Fruit fly (Drosophila melanogaster): ENCODE data around the gene croc.

The croc gene

DNA sequence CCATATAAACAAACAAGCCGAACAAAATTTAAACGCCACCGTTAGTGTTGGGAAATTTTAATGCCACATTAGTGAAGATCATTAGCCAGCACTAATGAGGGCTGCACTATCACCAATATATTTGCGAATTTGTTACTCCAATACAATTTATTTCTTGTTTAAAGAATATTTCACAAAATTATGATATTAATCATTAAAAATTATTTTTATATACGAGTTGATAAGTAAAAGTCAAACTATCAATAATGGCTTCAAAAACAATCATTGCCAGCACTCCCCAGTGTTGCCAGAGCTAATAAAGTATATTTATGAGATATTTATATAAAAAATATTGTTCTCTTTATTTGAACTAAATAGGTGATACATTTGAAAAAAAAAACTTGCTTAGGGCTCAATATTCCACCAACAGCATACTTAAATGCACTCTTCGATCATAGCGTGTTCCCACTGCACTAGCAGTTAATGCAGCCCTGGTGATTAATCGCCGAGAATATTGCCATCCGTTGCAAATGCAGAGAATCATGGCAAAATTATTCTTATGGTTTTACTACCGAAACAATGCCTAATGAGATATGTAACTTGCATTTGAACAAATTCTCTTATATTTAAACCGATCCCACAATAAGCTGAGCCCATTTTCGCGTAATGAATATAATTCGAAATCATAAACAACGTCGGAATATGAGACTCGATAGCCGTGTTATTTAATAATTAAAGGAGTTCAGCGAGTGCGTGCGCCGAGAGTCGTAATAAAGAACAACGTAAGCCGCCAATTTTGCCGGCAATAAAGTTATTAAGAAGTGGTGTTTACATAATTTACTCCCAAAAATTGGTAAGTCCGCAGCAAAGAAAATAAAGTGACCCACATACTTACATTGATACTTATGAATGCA lies 39.8 kb upstream of the croc start, which contains the start of the genes SAK and Cdk12 (continued):
- TF ChIP-seq caup (GFP tag; optimal IDR thresholded peaks at IDR 0.05; ENCODE audit: severe bottlenecking): peak; percentile 88
- peak; percentile 54 for TF ChIP-seq Myb (GFP tag; optimal IDR thresholded peaks at IDR 0.05)
- peak; percentile 91 for TF ChIP-seq sens (GFP tag)
- TF ChIP-seq jing (GFP tag; optimal IDR thresholded peaks at IDR 0.05): peak; percentile 48
- TF ChIP-seq CG9797 (GFP tag; optimal IDR thresholded peaks at IDR 0.05): peak; percentile 37
- TF ChIP-seq oc (tag; optimal IDR thresholded peaks at IDR 0.05): peak; percentile 71
- peak; percentile 76 for TF ChIP-seq fd96Cb (tag; optimal IDR thresholded peaks at IDR 0.05)
- TF ChIP-seq stc (GFP tag; IDR thresholded peaks at IDR 0.05): peak; percentile 73
- TF ChIP-seq CG6791 (GFP tag; IDR thresholded peaks at IDR 0.05; ENCODE audit: partially characterized antibody): peak; percentile 39; the same call in 1 of the 3 replicates
- TF ChIP-seq bigmax (GFP tag; optimal IDR thresholded peaks at IDR 0.05): no peak
- TF ChIP-seq H2.0 (GFP tag; IDR thresholded peaks at IDR 0.05): peak; percentile 69
- TF ChIP-seq CG3847 (GFP tag; IDR thresholded peaks at IDR 0.05): peak; percentile 86
- TF ChIP-seq D19B (GFP tag; optimal IDR thresholded peaks at IDR 0.05): peak; percentile 74
- peak; percentile 86 for TF ChIP-seq dysf (GFP tag; IDR thresholded peaks at IDR 0.05)
- TF ChIP-seq HLHmδ (GFP tag; optimal IDR thresholded peaks at IDR 0.05): no peak
- peak; percentile 68 for TF ChIP-seq CG15011 (GFP tag; optimal IDR thresholded peaks at IDR 0.05)
- no peak for TF ChIP-seq hb (GFP tag; IDR thresholded peaks at IDR 0.05; ENCODE audit: partially characterized antibody)
- TF ChIP-seq CG12236 (GFP tag; optimal IDR thresholded peaks at IDR 0.05): no peak
- peak; percentile 90 for TF ChIP-seq CG2678 (tag; optimal IDR thresholded peaks at IDR 0.05)
- TF ChIP-seq chn (GFP tag; optimal IDR thresholded peaks at IDR 0.05): peak; percentile 47
- TF ChIP-seq pita (GFP tag; optimal IDR thresholded peaks at IDR 0.05): no peak
- TF ChIP-seq Scr (GFP tag; IDR thresholded peaks at IDR 0.05; ENCODE audit: partially characterized antibody): peak; percentile 60
- no peak for TF ChIP-seq nau (GFP tag; optimal IDR thresholded peaks at IDR 0.05)
- peak; percentile 89 for TF ChIP-seq CG18262 (tag; optimal IDR thresholded peaks at IDR 0.05)
- peak; percentile 16 for TF ChIP-seq pb (GFP tag; optimal IDR thresholded peaks at IDR 0.05)
- TF ChIP-seq CG7786 (GFP tag; optimal IDR thresholded peaks at IDR 0.05): peak; percentile 65
- peak; percentile 74; the same call in 2 of the 3 replicates for TF ChIP-seq ci (GFP tag; IDR thresholded peaks at IDR 0.05)
- peak; percentile 86 for TF ChIP-seq tin (GFP tag; optimal IDR thresholded peaks at IDR 0.05)
- TF ChIP-seq cg (GFP tag; optimal IDR thresholded peaks at IDR 0.05): no peak
- TF ChIP-seq Aef1 (GFP tag; IDR thresholded peaks at IDR 0.05): peak; percentile 79
- peak; percentile 28 for TF ChIP-seq CHES-1-like (GFP tag; optimal IDR thresholded peaks at IDR 0.05)
- peak in 1 of 2 experiments; percentile 71 for TF ChIP-seq insv (GFP tag; optimal IDR thresholded peaks at IDR 0.05)
- peak; percentile 24 for TF ChIP-seq Atf-2 (GFP tag; optimal IDR thresholded peaks at IDR 0.05)
- peak; percentile 79 for TF ChIP-seq Sox102F (GFP tag; optimal IDR thresholded peaks at IDR 0.05)
- TF ChIP-seq dm (GFP tag; optimal IDR thresholded peaks at IDR 0.05): peak; percentile 68
- TF ChIP-seq Drgx (GFP tag; IDR thresholded peaks at IDR 0.05): peak; percentile 55
- peak; percentile 59 for TF ChIP-seq jumu (GFP tag; optimal IDR thresholded peaks at IDR 0.05)
- peak; percentile 30 for TF ChIP-seq CG1647 (GFP tag; optimal IDR thresholded peaks at IDR 0.05)
- peak; percentile 55 for TF ChIP-seq Spps (tag; optimal IDR thresholded peaks at IDR 0.05)
- TF ChIP-seq CG12071 (GFP tag; optimal IDR thresholded peaks at IDR 0.05): no peak
- no peak for TF ChIP-seq Bteb2 (GFP tag; optimal IDR thresholded peaks at IDR 0.05)
- peak; percentile 86 for TF ChIP-seq CG9817 (tag; optimal IDR thresholded peaks at IDR 0.05)
- no peak for TF ChIP-seq CG8478 (optimal IDR thresholded peaks at IDR 0.05)
- TF ChIP-seq CG6813 (GFP tag; optimal IDR thresholded peaks at IDR 0.05): peak; percentile 42
- TF ChIP-seq CG11696 (GFP tag; IDR thresholded peaks at IDR 0.05): no peak; the same call in 1 of the 2 replicates
- peak; percentile 24 for TF ChIP-seq pfk (GFP tag; optimal IDR thresholded peaks at IDR 0.05)
- peak; percentile 40 for TF ChIP-seq pzg (GFP tag; optimal IDR thresholded peaks at IDR 0.05)
- peak; percentile 33 for TF ChIP-seq peb (GFP tag; IDR thresholded peaks at IDR 0.05)
- peak; percentile 67; the same call in 1 of the 2 replicates for TF ChIP-seq ranshi (GFP tag; IDR thresholded peaks at IDR 0.05)
